Worm (Caenorhabditis elegans) whole organism, late embryonic: ENCODE measurements around the gene T05B11.4.

Experiments
- ceh-18 ChIP-seq: sonication (generic microtip); optimal IDR thresholded peaks from 2 replicates; lab custom pipeline; 2016; ENCODE audit warnings: missing genetic modification characterization, missing compliant biosample characterization
- ceh-48 ChIP-seq: sonication (generic microtip); optimal IDR thresholded peaks from 2 replicates; lab custom pipeline; 2016; ENCODE audit warnings: missing genetic modification characterization, inconsistent platforms, missing compliant biosample characterization
- ceh-9 ChIP-seq: sonication (generic microtip); optimal IDR thresholded peaks from 2 replicates; lab custom pipeline; 2016; ENCODE audit warnings: mild to moderate bottlenecking, missing genetic modification characterization, inconsistent platforms, missing compliant biosample characterization
- dve-1 ChIP-seq: sonication (generic microtip); optimal IDR thresholded peaks from 2 replicates; lab custom pipeline; 2017; ENCODE audit warnings: antibody characterized with exemption, mild to moderate bottlenecking, missing genetic modification characterization, missing compliant biosample characterization
- elt-4 ChIP-seq: sonication (generic microtip); optimal IDR thresholded peaks from 2 replicates; lab custom pipeline; 2016; ENCODE audit warnings: missing genetic modification characterization, missing compliant biosample characterization
- pha-4 ChIP-seq: fragments of 150-350 bp; optimal IDR thresholded peaks from 2 replicates; lab custom pipeline; 2018; ENCODE audit warnings: missing biosample characterization, missing genetic modification reagents, missing genetic modification characterization
- syd-9 ChIP-seq: sonication (generic microtip); optimal IDR thresholded peaks from 2 replicates; lab custom pipeline; 2016; ENCODE audit warnings: mild to moderate bottlenecking, missing genetic modification characterization, moderate library complexity, missing compliant biosample characterization

- TF ChIP-seq ceh-9 (no peak), ceh-48 (tag; lab: Kevin White, UChicago) (no peak), syd-9 (tag; lab: Kevin White, UChicago) (no peak), dve-1 (tag; lab: Kevin White, UChicago) (no peak), pha-4 (tag; lab: Kevin White, UChicago) (no peak), ceh-18 (tag; lab: Kevin White, UChicago) (no peak), elt-4 (tag; lab: Kevin White, UChicago) (no peak)
Measured at ce11 chrV:7777098-7777497, 22.6 kb upstream of the T05B11.4 start, which contains the start of gene C26F1.3.
